Worm (Caenorhabditis elegans): ENCODE data around the gene Y62H9A.16.

DNA sequence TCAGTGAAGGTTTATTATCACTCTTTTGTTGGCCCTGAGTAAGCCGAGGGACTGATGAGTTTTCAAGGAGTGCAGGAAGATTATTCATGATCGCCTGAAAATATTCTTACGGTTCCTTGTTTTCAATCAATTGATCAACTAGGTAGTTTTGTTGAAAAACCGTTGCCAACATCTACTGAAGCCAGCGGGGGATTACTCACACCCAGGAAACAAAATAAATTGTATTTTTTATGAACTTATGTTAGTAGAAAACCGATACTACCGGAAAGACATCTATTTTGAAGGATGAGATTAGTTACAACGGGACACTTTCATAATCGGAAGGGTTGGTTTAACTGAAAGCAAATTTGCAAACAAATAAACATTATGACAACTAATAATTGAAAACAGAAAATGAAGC lies 40.0 kb upstream of the Y62H9A.16 start, which contains the start of gene Y62H9A.2:
- TF ChIP-seq elt-2 (tag; optimal IDR thresholded peaks at IDR 0.05) = no peak
- no peak for TF ChIP-seq dmd-4 (tag; optimal IDR thresholded peaks at IDR 0.05; ENCODE audit: borderline replicate concordance)
- TF ChIP-seq ceh-34 (tag; optimal IDR thresholded peaks at IDR 0.05) = no peak
- TF ChIP-seq T23F11.4 (GFP tag; optimal IDR thresholded peaks at IDR 0.05) = no peak
- no peak for TF ChIP-seq unc-86 (tag; optimal IDR thresholded peaks at IDR 0.05)
- TF ChIP-seq tbx-2 (tag; optimal IDR thresholded peaks at IDR 0.05) = no peak
- TF ChIP-seq nfya-1 (tag; optimal IDR thresholded peaks at IDR 0.05) = no peak
- TF ChIP-seq fkh-10 (GFP tag; optimal IDR thresholded peaks at IDR 0.05) = no peak
- no peak for TF ChIP-seq K02D7.2 (tag; optimal IDR thresholded peaks at IDR 0.05)
- TF ChIP-seq ama-1 (optimal IDR thresholded peaks at IDR 0.05) = no peak
- TF ChIP-seq unc-55 (GFP tag; optimal IDR thresholded peaks at IDR 0.05) = no peak
